Fruit fly (Drosophila melanogaster) whole organism, pupa: ENCODE results near the gene CG12576.

ENCODE experiments used
- CG13204 ChIP-seq: fragments of 200-800 bp; sonication (Bioruptor generic); optimal IDR thresholded peaks from 2 replicates; lab custom pipeline; 2018; ENCODE audit warnings: missing biosample characterization, mild to moderate bottlenecking, missing genetic modification characterization, moderate library complexity
- CG14655 ChIP-seq: fragments of 200-800 bp; sonication (Bioruptor generic); optimal IDR thresholded peaks from 3 replicates; lab custom pipeline; 2017; ENCODE audit warnings: mild to moderate bottlenecking, missing biosample characterization, missing genetic modification reagents, missing genetic modification characterization
- CG15710 ChIP-seq: fragments of 200-800 bp; sonication (Bioruptor generic); optimal IDR thresholded peaks from 2 replicates; lab custom pipeline; 2018; ENCODE audit warnings: missing biosample characterization, mild to moderate bottlenecking, missing genetic modification characterization, moderate library complexity
- CG4496 ChIP-seq: fragments of 200-800 bp; sonication (Bioruptor generic); IDR thresholded peaks from 3 replicates; pipeline ENCODE4 v1.3.6; 2022; ENCODE audit warnings: missing biosample characterization, missing genetic modification characterization
- CG8301 ChIP-seq: fragments of 200-800 bp; sonication (Bioruptor generic); optimal IDR thresholded peaks from 2 replicates; lab custom pipeline; 2018; ENCODE audit warnings: missing biosample characterization, mild to moderate bottlenecking, missing genetic modification characterization
- CG9948 ChIP-seq: fragments of 200-800 bp; sonication (Bioruptor generic); optimal IDR thresholded peaks from 2 replicates; lab custom pipeline; 2018; ENCODE audit warnings: missing biosample characterization, mild to moderate bottlenecking, missing genetic modification characterization, moderate library complexity
- EcR ChIP-seq: fragments of 200-800 bp; sonication (Bioruptor generic); optimal IDR thresholded peaks from 3 replicates; lab custom pipeline; 2019; ENCODE audit warnings: missing biosample characterization, missing genetic modification characterization, mild to moderate bottlenecking, moderate library complexity, missing genetic modification reagents
- Ets98B ChIP-seq: fragments of 200-800 bp; sonication (Bioruptor generic); IDR thresholded peaks from 2 replicates; pipeline ENCODE4 v1.3.6; 2022; ENCODE audit warnings: missing biosample characterization, missing genetic modification characterization
- Pif1B ChIP-seq: fragments of 200-800 bp; sonication (Bioruptor generic); optimal IDR thresholded peaks from 3 replicates; lab custom pipeline; 2016; ENCODE audit warnings: missing biosample characterization, missing genetic modification characterization
- gl ChIP-seq: fragments of 200-800 bp; sonication (Bioruptor generic); optimal IDR thresholded peaks from 2 replicates; lab custom pipeline; 2018; ENCODE audit warnings: missing biosample characterization, mild to moderate bottlenecking, missing genetic modification characterization

DNA sequence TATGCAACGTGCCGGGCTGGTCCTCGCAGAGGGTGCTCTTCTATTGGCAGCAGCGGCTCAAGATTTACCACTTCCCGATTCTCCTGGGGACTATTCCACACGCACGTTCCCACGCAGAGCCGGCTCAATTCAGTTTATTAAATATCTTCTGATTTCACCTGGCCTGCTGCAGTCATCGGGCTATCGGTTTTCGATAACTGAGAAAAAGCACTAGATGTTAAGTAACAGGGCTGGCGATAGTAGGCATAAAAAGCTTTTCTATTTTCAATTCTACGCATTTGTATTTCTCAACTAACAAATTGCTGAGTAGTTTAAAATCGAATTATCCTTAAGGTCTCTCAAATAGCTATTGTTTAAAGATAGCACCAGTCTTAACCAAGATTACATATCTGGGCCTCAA is 10.3 kb downstream of the CG12576 start, which contains the start of gene CG14613:
- TF ChIP-seq CG13204 (GFP tag; lab: Kevin White, UChicago) (no peak), CG4496 (no peak), Ets98B (GFP tag; lab: Robert Waterston, UW) (no peak), CG15710 (tag; lab: Kevin White, UChicago) (no peak), CG8301 (no peak), EcR (no peak), CG9948 (no peak), CG14655 (GFP tag; lab: Kevin White, UChicago) (no peak), Pif1B (GFP tag; lab: Kevin White, UChicago) (no peak), gl (tag; lab: Kevin White, UChicago) (no peak)
